Fruit fly (Drosophila melanogaster) whole organism, embryonic: Measurements from ENCODE around the gene shd.

ENCODE experiments used
- B-H2 ChIP-seq: fragments of 200-800 bp; sonication (Bioruptor generic); optimal IDR thresholded peaks from 2 replicates; lab custom pipeline; 2018; ENCODE audit warnings: missing biosample characterization, mild to moderate bottlenecking, missing genetic modification characterization
- C15 ChIP-seq: fragments of 200-800 bp; sonication (Bioruptor generic); IDR thresholded peaks from 3 replicates; pipeline ENCODE4 v1.3.6; 2022; ENCODE audit warnings: missing biosample characterization, missing genetic modification characterization
- CG10274 ChIP-seq: fragments of 200-800 bp; sonication (Bioruptor generic); optimal IDR thresholded peaks from 3 replicates; lab custom pipeline; 2017; ENCODE audit warnings: missing biosample characterization, mild to moderate bottlenecking, missing genetic modification characterization
- CG10654 ChIP-seq: fragments of 200-800 bp; sonication (Bioruptor generic); optimal IDR thresholded peaks from 2 replicates; lab custom pipeline; 2016; ENCODE audit warnings: missing biosample characterization, missing genetic modification characterization
- CG1233 ChIP-seq: fragments of 200-800 bp; sonication (Bioruptor generic); optimal IDR thresholded peaks from 4 replicates; lab custom pipeline; 2018; ENCODE audit warnings: missing biosample characterization, mild to moderate bottlenecking, missing genetic modification characterization
- CG12744 ChIP-seq: fragments of 200-800 bp; sonication (Bioruptor generic); optimal IDR thresholded peaks from 2 replicates; lab custom pipeline; 2016; ENCODE audit warnings: missing biosample characterization, missing genetic modification characterization
- CG14860 ChIP-seq: fragments of 200-800 bp; sonication (Bioruptor generic); IDR thresholded peaks from 3 replicates; pipeline ENCODE4 v1.3.6; 2022; ENCODE audit warnings: missing biosample characterization, missing genetic modification characterization; ENCODE audit not compliant: partially characterized antibody
- CG15269 ChIP-seq: fragments of 200-800 bp; sonication (Bioruptor generic); optimal IDR thresholded peaks from 2 replicates; lab custom pipeline; 2018; ENCODE audit warnings: missing biosample characterization, mild to moderate bottlenecking, missing genetic modification characterization, moderate library complexity
- CG1603 ChIP-seq: fragments of 200-800 bp; sonication (Bioruptor generic); optimal IDR thresholded peaks from 2 replicates; lab custom pipeline; 2019; ENCODE audit warnings: missing biosample characterization, mild to moderate bottlenecking, missing genetic modification characterization, moderate library complexity
- CG16863 ChIP-seq: fragments of 200-800 bp; sonication (Bioruptor generic); optimal IDR thresholded peaks from 3 replicates; lab custom pipeline; 2016; ENCODE audit warnings: missing biosample characterization, missing genetic modification characterization
- CG17361 ChIP-seq: fragments of 200-800 bp; sonication (Bioruptor generic); IDR thresholded peaks from 3 replicates; pipeline ENCODE4 v1.3.6; 2022; ENCODE audit warnings: missing biosample characterization, missing genetic modification characterization
- CG2199 ChIP-seq: fragments of 200-800 bp; sonication (Bioruptor generic); IDR thresholded peaks from 3 replicates; pipeline ENCODE4 v1.3.6; 2022; ENCODE audit warnings: missing biosample characterization, missing genetic modification characterization
- CG2678 ChIP-seq: fragments of 200-800 bp; sonication (Bioruptor generic); optimal IDR thresholded peaks from 3 replicates; lab custom pipeline; 2019; ENCODE audit warnings: missing biosample characterization, mild to moderate bottlenecking, missing genetic modification characterization, moderate library complexity
- CG30403 ChIP-seq: fragments of 200-800 bp; sonication (Bioruptor generic); optimal IDR thresholded peaks from 3 replicates; lab custom pipeline; 2016; ENCODE audit warnings: missing biosample characterization, missing genetic modification characterization
- CG34376 ChIP-seq: fragments of 200-800 bp; sonication (Bioruptor generic); optimal IDR thresholded peaks from 2 replicates; lab custom pipeline; 2018; ENCODE audit warnings: missing biosample characterization, mild to moderate bottlenecking, missing genetic modification characterization
- CG4404 ChIP-seq: fragments of 200-800 bp; sonication (Bioruptor generic); IDR thresholded peaks from 2 replicates; pipeline ENCODE4 v1.3.6; 2022; ENCODE audit warnings: missing biosample characterization, missing genetic modification characterization
- CG4424 ChIP-seq: fragments of 200-800 bp; sonication (Bioruptor generic); optimal IDR thresholded peaks from 3 replicates; lab custom pipeline; 2016; ENCODE audit warnings: missing biosample characterization, missing genetic modification characterization
- CG4617 ChIP-seq: fragments of 200-800 bp; sonication (Bioruptor generic); optimal IDR thresholded peaks from 3 replicates; lab custom pipeline; 2016; ENCODE audit warnings: missing biosample characterization, missing genetic modification characterization, borderline replicate concordance
- CG6654 ChIP-seq: fragments of 200-800 bp; sonication (Bioruptor generic); optimal IDR thresholded peaks from 2 replicates; lab custom pipeline; 2017; ENCODE audit warnings: missing biosample characterization, mild to moderate bottlenecking, missing genetic modification characterization
- Camta ChIP-seq: fragments of 200-800 bp; sonication (Bioruptor generic); optimal IDR thresholded peaks from 2 replicates; lab custom pipeline; 2016; ENCODE audit warnings: missing biosample characterization, missing genetic modification characterization
- CoRest ChIP-seq: fragments of 200-800 bp; sonication (Bioruptor generic); optimal IDR thresholded peaks from 3 replicates; lab custom pipeline; 2018; ENCODE audit warnings: missing biosample characterization, mild to moderate bottlenecking, missing genetic modification characterization, moderate library complexity
- Deaf1 ChIP-seq: fragments of 200-800 bp; optimal IDR thresholded peaks from 3 replicates; lab custom pipeline; 2019; ENCODE audit warnings: missing biosample characterization, mild to moderate bottlenecking, missing genetic modification characterization, moderate library complexity
- Dp ChIP-seq: fragments of 200-800 bp; sonication (Bioruptor generic); optimal IDR thresholded peaks from 2 replicates; lab custom pipeline; 2018; ENCODE audit warnings: missing biosample characterization, mild to moderate bottlenecking, missing genetic modification characterization, moderate library complexity
- ERR ChIP-seq: fragments of 200-800 bp; sonication (Bioruptor generic); optimal IDR thresholded peaks from 2 replicates; lab custom pipeline; 2016; ENCODE audit warnings: missing biosample characterization, missing genetic modification characterization
- HLH54F ChIP-seq: fragments of 200-800 bp; sonication (Bioruptor generic); optimal IDR thresholded peaks from 3 replicates; lab custom pipeline; 2016; ENCODE audit warnings: missing biosample characterization, missing genetic modification characterization
- HmgZ ChIP-seq: fragments of 200-800 bp; sonication (Bioruptor generic); optimal IDR thresholded peaks from 2 replicates; lab custom pipeline; 2018; ENCODE audit warnings: missing biosample characterization, mild to moderate bottlenecking, missing genetic modification characterization
- Jarid2 ChIP-seq: fragments of 200-800 bp; sonication (Bioruptor generic); optimal IDR thresholded peaks from 3 replicates; lab custom pipeline; 2017; ENCODE audit warnings: mild to moderate bottlenecking, missing biosample characterization, missing genetic modification reagents, missing genetic modification characterization
- Lhr ChIP-seq: fragments of 200-800 bp; sonication (Bioruptor generic); optimal IDR thresholded peaks from 3 replicates; lab custom pipeline; 2017; ENCODE audit warnings: mild to moderate bottlenecking, missing biosample characterization, missing genetic modification reagents, missing genetic modification characterization
- Max ChIP-seq: fragments of 200-800 bp; sonication (Bioruptor generic); optimal IDR thresholded peaks from 2 replicates; lab custom pipeline; 2016; ENCODE audit warnings: missing biosample characterization, mild to moderate bottlenecking, missing genetic modification characterization
- Med ChIP-seq: fragments of 200-800 bp; sonication (Bioruptor generic); peaks from one replicate; lab custom pipeline; 2016; ENCODE audit warnings: missing biosample characterization, missing genetic modification characterization, mild to moderate bottlenecking, inconsistent platforms, moderate library complexity
- NFAT ChIP-seq: fragments of 200-800 bp; sonication (Bioruptor generic); IDR thresholded peaks from 2 replicates; pipeline ENCODE4 v1.3.6; 2022; ENCODE audit warnings: missing biosample characterization, missing genetic modification characterization
- Opbp ChIP-seq: fragments of 200-800 bp; sonication (Bioruptor generic); IDR thresholded peaks from 3 replicates; pipeline ENCODE4 v1.3.6; 2022; ENCODE audit warnings: missing biosample characterization, missing genetic modification characterization; ENCODE audit not compliant: partially characterized antibody
- Optix ChIP-seq: fragments of 200-800 bp; sonication (Bioruptor generic); IDR thresholded peaks from 3 replicates; pipeline ENCODE4 v1.3.6; 2022; ENCODE audit warnings: missing biosample characterization, missing genetic modification characterization
- Rx ChIP-seq: fragments of 200-800 bp; sonication (Bioruptor generic); IDR thresholded peaks from 2 replicates; pipeline ENCODE4 v1.3.6; 2022; ENCODE audit warnings: missing biosample characterization, missing genetic modification characterization
- cg ChIP-seq: fragments of 200-800 bp; sonication (Bioruptor generic); optimal IDR thresholded peaks from 3 replicates; lab custom pipeline; 2019; ENCODE audit warnings: missing biosample characterization, mild to moderate bottlenecking, missing genetic modification characterization, moderate library complexity
- dan ChIP-seq: fragments of 200-800 bp; sonication (Bioruptor generic); IDR thresholded peaks from 2 replicates; pipeline ENCODE4 v1.3.6; 2022; ENCODE audit warnings: missing biosample characterization, missing genetic modification characterization
- dmrt11E ChIP-seq: fragments of 200-800 bp; sonication (Bioruptor generic); optimal IDR thresholded peaks from 3 replicates; lab custom pipeline; 2018; ENCODE audit warnings: missing biosample characterization, mild to moderate bottlenecking, missing genetic modification characterization, moderate library complexity
- exex ChIP-seq: fragments of 200-800 bp; sonication (Bioruptor generic); optimal IDR thresholded peaks from 4 replicates; lab custom pipeline; 2018; ENCODE audit warnings: missing biosample characterization, mild to moderate bottlenecking, missing genetic modification characterization, moderate library complexity
- h ChIP-seq: fragments of >200 bp; optimal IDR thresholded peaks from 2 replicates; lab custom pipeline; 2017
- luna ChIP-seq: fragments of 200-800 bp; sonication (Bioruptor generic); optimal IDR thresholded peaks from 2 replicates; lab custom pipeline; 2016; ENCODE audit warnings: missing biosample characterization, missing genetic modification characterization
- mam ChIP-seq: fragments of 200-800 bp; sonication (Bioruptor generic); optimal IDR thresholded peaks from 3 replicates; lab custom pipeline; 2016; ENCODE audit warnings: missing biosample characterization, missing genetic modification characterization
- row ChIP-seq: fragments of 200-800 bp; sonication (Bioruptor generic); IDR thresholded peaks from 3 replicates; pipeline ENCODE4 v1.3.6; 2022; ENCODE audit warnings: missing biosample characterization, missing genetic modification characterization
- sc ChIP-seq, 3 experiments: fragments of >200 bp in 2 of 3; fragments of 200-800 bp in 1 of 3; sonication (Bioruptor generic) in 1 of 3; optimal IDR thresholded peaks; 2 replicates in 2 of 3; 3 replicates in 1 of 3; lab custom pipeline; 2017; ENCODE audit warnings: mild to moderate bottlenecking in 1 of 3, missing biosample characterization in 1 of 3, missing genetic modification characterization in 1 of 3, missing genetic modification reagents in 1 of 3
- sima ChIP-seq: fragments of 200-800 bp; sonication (Bioruptor generic); optimal IDR thresholded peaks from 2 replicates; lab custom pipeline; 2016; ENCODE audit warnings: missing biosample characterization, missing genetic modification characterization
- tll ChIP-seq, 2 experiments: fragments of 200-800 bp in 1 of 2; fragments of >200 bp in 1 of 2; sonication (Bioruptor generic) in 1 of 2; optimal IDR thresholded peaks; 2 replicates each; lab custom pipeline; 2017 to 2019; ENCODE audit warnings: missing biosample characterization in 2 of 2, missing genetic modification characterization in 2 of 2, mild to moderate bottlenecking in 1 of 2, moderate library complexity in 1 of 2
- unpg ChIP-seq: fragments of 200-800 bp; sonication (Bioruptor generic); optimal IDR thresholded peaks from 3 replicates; lab custom pipeline; 2018; ENCODE audit warnings: missing biosample characterization, mild to moderate bottlenecking, missing genetic modification characterization, moderate library complexity
- vfl ChIP-seq: fragments of 200-800 bp; sonication (Bioruptor generic); optimal IDR thresholded peaks from 2 replicates; lab custom pipeline; 2016; ENCODE audit warnings: missing biosample characterization, missing genetic modification characterization
- yki ChIP-seq: fragments of >200 bp; optimal IDR thresholded peaks from 3 replicates; lab custom pipeline; 2018
- zen ChIP-seq: fragments of 200-800 bp; sonication (Bioruptor generic); optimal IDR thresholded peaks from 3 replicates; lab custom pipeline; 2018; ENCODE audit warnings: missing biosample characterization, mild to moderate bottlenecking, missing genetic modification characterization, moderate library complexity

Gene shd

DNA sequence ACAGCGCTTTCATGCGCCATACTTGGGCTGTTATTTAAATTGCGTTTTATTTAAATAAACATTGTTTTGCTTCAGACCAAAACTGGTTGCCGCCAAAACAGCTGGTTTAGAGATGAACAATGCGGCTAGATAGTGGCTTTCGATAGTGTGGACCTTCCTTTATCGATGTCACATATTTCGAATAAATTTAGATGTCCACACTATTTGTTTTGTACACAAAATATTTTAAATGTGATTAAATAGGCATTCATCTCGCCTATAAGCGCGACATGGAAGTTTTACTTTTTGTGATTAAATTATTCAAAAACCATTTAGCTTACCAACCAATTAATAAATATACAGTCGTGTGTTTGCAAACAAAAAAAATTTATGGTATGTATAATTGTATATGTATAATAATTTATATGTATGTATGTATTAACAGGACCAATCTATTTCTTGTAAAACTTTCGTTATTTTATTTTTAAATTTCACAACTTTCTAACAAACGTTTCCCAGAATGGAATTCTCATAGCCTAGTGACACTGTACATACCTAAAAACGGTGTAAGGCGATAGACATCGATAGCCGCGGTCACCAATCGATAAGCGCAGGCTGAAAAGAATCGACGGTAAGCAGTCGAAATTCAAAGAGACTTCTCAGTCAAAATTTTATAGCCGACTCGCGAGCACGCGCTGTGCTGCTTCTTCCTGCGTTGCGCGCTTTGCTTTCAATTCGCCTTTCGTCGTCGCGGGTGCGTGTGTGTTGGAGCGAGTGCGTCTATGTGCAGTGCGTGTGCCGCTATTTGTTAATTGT, 17.9 kb downstream of the shd start, which contains the start of the genes RecQ5 and dlp (continued):
- no peak for TF ChIP-seq luna (GFP tag; lab: Kevin White, UChicago)
- peak; percentile 74 for TF ChIP-seq vfl
- TF ChIP-seq CG10274: no peak
- peak; percentile 34 for TF ChIP-seq Deaf1 (tag; lab: Kevin White, UChicago)
- peak; percentile 75; the same call in 1 of the 3 replicates for TF ChIP-seq CG14860 (GFP tag; lab: Robert Waterston, UW)
- no peak for TF ChIP-seq sima (GFP tag; lab: Kevin White, UChicago)
- TF ChIP-seq NFAT (GFP tag; lab: Robert Waterston, UW): peak; percentile 69
- peak; percentile 27 for TF ChIP-seq CG34376
- peak; percentile 53 for TF ChIP-seq ERR (GFP tag; lab: Kevin White, UChicago)
- TF ChIP-seq HLH54F (GFP tag; lab: Kevin White, UChicago): peak; percentile 17
- TF ChIP-seq tll (GFP tag; optimal IDR thresholded peaks at IDR 0.05; lab: Kevin White, UChicago): peak in 1 of 2 experiments; percentile 56
- TF ChIP-seq B-H2 (GFP tag; lab: Kevin White, UChicago): peak; percentile 77
- TF ChIP-seq yki (lab: Kevin White, UChicago): no peak
- TF ChIP-seq CG15269 (tag; lab: Kevin White, UChicago): peak; percentile 83
- TF ChIP-seq mam (GFP tag; lab: Kevin White, UChicago): peak; percentile 75
- peak; percentile 58 for TF ChIP-seq HmgZ (tag; lab: Kevin White, UChicago)
- TF ChIP-seq h (lab: Kevin White, UChicago): no peak
- no peak for TF ChIP-seq dan (GFP tag; lab: Robert Waterston, UW)
- TF ChIP-seq sc (optimal IDR thresholded peaks at IDR 0.05; lab: Kevin White, UChicago): no peak
- peak; percentile 66 for TF ChIP-seq sc (GFP tag; optimal IDR thresholded peaks at IDR 0.05; lab: Kevin White, UChicago)
- TF ChIP-seq exex: peak; percentile 36
- peak; percentile 83 for TF ChIP-seq CG4424 (GFP tag; lab: Kevin White, UChicago)
- peak; percentile 45 for TF ChIP-seq Lhr (GFP tag; lab: Kevin White, UChicago)
- peak; percentile 64; the same call in 2 of the 3 replicates for TF ChIP-seq Optix (GFP tag; lab: Robert Waterston, UW)
- peak; percentile 100 for TF ChIP-seq Jarid2 (GFP tag; lab: Kevin White, UChicago)
- peak; percentile 78 for TF ChIP-seq dmrt11E (tag; lab: Kevin White, UChicago)
- peak; percentile 38 for TF ChIP-seq CG4617 (GFP tag; lab: Kevin White, UChicago)
- peak; percentile 82 for TF ChIP-seq CG2199
- TF ChIP-seq CoRest (tag; lab: Kevin White, UChicago): peak; percentile 88
- peak; percentile 12 for TF ChIP-seq CG12744 (GFP tag; lab: Kevin White, UChicago)
- peak; percentile 96 for TF ChIP-seq Opbp (GFP tag; lab: Robert Waterston, UW)
- peak; percentile 94 for TF ChIP-seq Med
- peak; percentile 42 for TF ChIP-seq CG1603 (tag; lab: Kevin White, UChicago)
- peak; percentile 62 for TF ChIP-seq CG1233 (GFP tag; lab: Kevin White, UChicago)
- TF ChIP-seq Max (GFP tag; lab: Kevin White, UChicago): peak; percentile 35
- peak; percentile 58 for TF ChIP-seq Dp
- TF ChIP-seq CG4404 (GFP tag; lab: Robert Waterston, UW): no peak
- peak; percentile 40 for TF ChIP-seq zen (tag; lab: Kevin White, UChicago)
- peak; percentile 79 for TF ChIP-seq CG2678 (tag; lab: Kevin White, UChicago)
- TF ChIP-seq row (GFP tag; lab: Robert Waterston, UW): peak; percentile 89
- peak; percentile 81 for TF ChIP-seq cg
- peak; percentile 52 for TF ChIP-seq Camta (GFP tag; lab: Kevin White, UChicago)
- TF ChIP-seq CG30403: peak; percentile 92
- TF ChIP-seq CG16863 (GFP tag; lab: Kevin White, UChicago): peak; percentile 67
- peak; percentile 71 for TF ChIP-seq CG10654 (GFP tag; lab: Kevin White, UChicago)
- TF ChIP-seq CG6654 (GFP tag; lab: Kevin White, UChicago): peak; percentile 10
- no peak for TF ChIP-seq C15 (GFP tag; lab: Robert Waterston, UW)
- TF ChIP-seq unpg (GFP tag; lab: Kevin White, UChicago): peak; percentile 63
- peak; percentile 67 for TF ChIP-seq CG17361
- no peak; the same call in 1 of the 2 replicates for TF ChIP-seq Rx
